Worm (Caenorhabditis elegans): ENCODE measurements around the gene C45B11.6.

Gene C45B11.6

DNA sequence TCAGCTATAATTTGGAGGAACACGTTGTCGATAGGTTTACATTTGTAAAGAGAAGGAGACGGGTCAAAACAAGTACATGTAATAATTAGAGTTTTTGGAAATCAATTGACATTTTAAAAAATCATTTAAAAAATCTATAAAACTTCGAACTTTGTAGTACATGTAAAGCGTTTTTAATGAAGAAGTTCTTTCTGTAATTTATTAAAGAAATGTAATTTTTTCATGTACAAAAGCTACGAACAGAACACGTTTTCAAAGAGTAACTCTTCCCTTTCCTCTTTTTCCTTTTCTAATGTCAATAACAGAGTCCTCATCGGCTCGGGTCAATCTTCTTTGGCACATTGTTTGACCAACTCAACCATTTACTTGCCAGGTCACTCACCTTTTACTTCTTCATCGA is at the start of gene C45B11.6:
Gene C45B11.6 (plus strand): TSS at position 301 of the 400 bp plus-strand sequence.
- no peak for TF ChIP-seq pha-4 (tag; optimal IDR thresholded peaks at IDR 0.05)
- no peak for TF ChIP-seq unc-120 (tag; optimal IDR thresholded peaks at IDR 0.05; ENCODE audit: poor library complexity, severe bottlenecking)
- TF ChIP-seq nhr-2 (tag; optimal IDR thresholded peaks at IDR 0.05) = peak; percentile 28

DNA sequence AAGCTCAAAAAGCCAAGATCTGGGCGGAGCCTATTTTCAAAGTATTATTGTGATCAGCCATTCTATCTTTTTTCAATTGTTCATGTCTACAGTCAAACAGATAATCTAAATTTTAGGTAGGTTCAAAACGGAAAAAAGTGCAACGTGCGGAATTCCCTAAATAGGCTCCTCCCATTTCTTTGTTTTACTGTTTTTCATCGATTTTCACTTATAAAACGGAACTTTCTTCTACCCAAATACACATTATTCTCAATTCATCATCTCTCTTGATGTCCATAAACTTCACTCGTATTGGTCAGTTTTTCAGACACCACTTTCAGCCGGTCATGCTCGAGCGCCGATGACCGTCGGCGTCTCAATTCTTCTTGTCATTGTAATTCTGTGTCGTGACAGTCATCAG is 45.1 kb upstream of the C45B11.6 start, which contains the start of gene F53B7.7:
Gene F53B7.7 (plus strand): TSS at position 301 of the 400 bp plus-strand sequence.
- TF ChIP-seq mab-5 (tag; optimal IDR thresholded peaks at IDR 0.05) (no peak), nhr-12 (tag; optimal IDR thresholded peaks at IDR 0.05) (no peak)

DNA sequence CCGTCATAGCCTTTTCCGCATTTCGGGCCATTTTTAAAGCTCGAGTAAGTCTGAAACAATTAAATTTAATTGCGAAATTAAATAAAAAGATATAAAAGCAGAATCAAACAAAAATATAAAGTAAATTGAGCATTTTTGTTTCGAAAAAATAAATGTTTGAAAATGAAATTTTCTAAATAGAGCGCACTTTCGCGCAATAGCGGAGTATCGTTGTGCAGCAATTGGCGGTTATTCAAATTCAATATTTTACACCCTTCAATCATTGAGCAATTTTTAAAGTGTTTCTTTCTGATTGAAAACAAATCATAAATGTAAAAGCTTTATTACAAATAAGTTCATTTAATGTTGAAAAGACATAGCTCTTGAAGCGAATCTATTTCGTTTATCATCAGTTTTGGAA is 43.2 kb upstream of the C45B11.6 start, which contains the start of gene isy-1:
Gene isy-1 (minus strand): TSS at position 50 of the 400 bp plus-strand sequence.
- TF ChIP-seq zip-8 (tag; optimal IDR thresholded peaks at IDR 0.05) = no peak
- peak; percentile 54 for TF ChIP-seq mep-1 (tag; optimal IDR thresholded peaks at IDR 0.05)
- TF ChIP-seq nhr-12 (tag; optimal IDR thresholded peaks at IDR 0.05) = no peak
- TF ChIP-seq pha-4 (tag; optimal IDR thresholded peaks at IDR 0.05) = peak; percentile 67
- TF ChIP-seq nhr-237 (tag; optimal IDR thresholded peaks at IDR 0.05) = peak; percentile 44
- peak; percentile 29 for TF ChIP-seq ceh-39 (tag; optimal IDR thresholded peaks at IDR 0.05)
- TF ChIP-seq nhr-2 (tag; optimal IDR thresholded peaks at IDR 0.05) = peak; percentile 19
- TF ChIP-seq ceh-43 (GFP tag; optimal IDR thresholded peaks at IDR 0.05) = no peak
- peak; percentile 66 for TF ChIP-seq lsy-2 (tag; optimal IDR thresholded peaks at IDR 0.05)
- TF ChIP-seq ces-1 (GFP tag; optimal IDR thresholded peaks at IDR 0.05) = peak; percentile 86

DNA sequence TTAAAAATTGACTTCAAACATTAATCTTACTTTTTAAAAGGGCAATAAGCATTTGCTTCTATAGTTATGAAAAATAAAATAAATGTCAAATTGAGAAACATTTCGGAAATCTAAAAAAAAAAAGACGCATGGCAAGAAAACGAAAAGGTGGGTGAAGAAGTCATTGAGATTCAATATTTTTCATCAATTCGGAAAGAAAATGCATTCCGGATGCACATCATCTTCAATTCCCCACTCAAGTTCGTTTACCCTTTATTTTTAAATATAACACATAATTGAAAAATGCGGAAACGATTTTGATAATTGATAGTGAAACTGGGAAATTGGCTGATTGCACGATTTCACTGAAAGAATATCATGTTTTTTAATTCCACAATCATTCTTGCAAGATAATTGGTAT is 41.4 kb upstream of the C45B11.6 start, which contains the start of gene F53B7.4:
Gene F53B7.4 (minus strand): TSS at position 101 of the 400 bp plus-strand sequence.
- no peak for TF ChIP-seq zip-8 (tag; optimal IDR thresholded peaks at IDR 0.05)
- TF ChIP-seq hlh-1 (tag; optimal IDR thresholded peaks at IDR 0.05) = no peak
- TF ChIP-seq lsy-2 (tag; optimal IDR thresholded peaks at IDR 0.05) = no peak
- no peak for TF ChIP-seq mab-5 (tag; optimal IDR thresholded peaks at IDR 0.05)
- no peak for TF ChIP-seq sem-2 (GFP tag; optimal IDR thresholded peaks at IDR 0.05)
- TF ChIP-seq unc-62 (GFP tag; optimal IDR thresholded peaks at IDR 0.05) = no peak
- TF ChIP-seq cnd-1 (tag; optimal IDR thresholded peaks at IDR 0.05) = no peak
- no peak for TF ChIP-seq unc-120 (tag; optimal IDR thresholded peaks at IDR 0.05; ENCODE audit: poor library complexity, severe bottlenecking)
- no peak for TF ChIP-seq lin-32 (GFP tag; optimal IDR thresholded peaks at IDR 0.05)
- TF ChIP-seq bed-3 (GFP tag; optimal IDR thresholded peaks at IDR 0.05) = no peak
- TF ChIP-seq elt-1 (tag; optimal IDR thresholded peaks at IDR 0.05; ENCODE audit: borderline replicate concordance, insufficient read depth) = no peak
- no peak for TF ChIP-seq mep-1 (tag; optimal IDR thresholded peaks at IDR 0.05)
- TF ChIP-seq drap-1 (GFP tag; optimal IDR thresholded peaks at IDR 0.05) = no peak
- no peak for TF ChIP-seq nhr-76 (tag; optimal IDR thresholded peaks at IDR 0.05)

DNA sequence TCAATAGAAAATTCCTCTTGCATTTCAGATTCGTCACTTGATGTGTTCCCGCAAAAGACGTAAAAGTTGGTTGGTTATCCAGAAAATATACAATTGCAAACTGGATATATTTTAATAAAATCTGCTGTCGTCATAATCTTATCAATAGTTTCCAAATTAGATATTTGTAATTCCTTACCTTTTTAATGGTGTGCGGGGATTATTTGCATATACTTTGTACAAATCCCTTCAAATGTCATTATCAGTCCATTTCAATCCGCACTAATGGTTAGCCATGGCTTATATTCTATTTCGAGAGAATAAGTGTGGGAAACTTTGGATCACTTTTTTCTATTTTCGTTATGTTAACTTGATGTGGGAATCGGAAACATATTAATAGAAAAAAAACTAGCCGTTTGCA is 39.8 kb upstream of the C45B11.6 start:
- no peak for TF ChIP-seq drap-1 (GFP tag; optimal IDR thresholded peaks at IDR 0.05)
- TF ChIP-seq ceh-39 (tag; optimal IDR thresholded peaks at IDR 0.05) = no peak
- TF ChIP-seq lin-32 (GFP tag; optimal IDR thresholded peaks at IDR 0.05) = no peak
- TF ChIP-seq mab-5 (tag; optimal IDR thresholded peaks at IDR 0.05) = no peak

DNA sequence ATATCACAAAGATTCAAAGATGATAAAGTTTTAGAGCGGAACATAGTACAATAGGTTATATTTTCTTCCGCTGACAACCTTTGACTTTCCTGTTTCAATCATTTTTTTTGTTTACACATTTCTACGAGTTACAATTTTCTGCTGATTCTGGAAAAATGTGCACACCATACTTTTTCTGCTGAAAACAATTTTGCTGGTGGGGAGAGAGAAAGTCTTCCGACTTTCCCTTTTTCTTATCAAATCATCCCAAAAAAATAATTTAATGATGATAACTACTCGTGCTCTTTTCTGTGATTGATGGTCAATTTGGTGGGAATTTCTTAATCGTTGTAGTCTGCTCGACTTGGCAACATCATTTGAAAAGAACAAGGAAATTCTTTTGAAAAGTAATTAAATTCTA is 36.2 kb upstream of the C45B11.6 start:
- TF ChIP-seq sptf-1 (tag; optimal IDR thresholded peaks at IDR 0.05) (no peak), cnd-1 (tag; optimal IDR thresholded peaks at IDR 0.05) (no peak), lsy-2 (tag; optimal IDR thresholded peaks at IDR 0.05) (no peak), M03D4.4 (tag; optimal IDR thresholded peaks at IDR 0.05) (no peak), nhr-76 (tag; optimal IDR thresholded peaks at IDR 0.05) (no peak), ham-2 (GFP tag; optimal IDR thresholded peaks at IDR 0.05) (no peak), tbx-8 (GFP tag; optimal IDR thresholded peaks at IDR 0.05) (no peak), mls-2 (tag; optimal IDR thresholded peaks at IDR 0.05) (no peak), zip-8 (tag; optimal IDR thresholded peaks at IDR 0.05) (no peak), unc-120 (tag; optimal IDR thresholded peaks at IDR 0.05; ENCODE audit: poor library complexity, severe bottlenecking) (no peak), flh-1 (GFP tag; optimal IDR thresholded peaks at IDR 0.05) (no peak)

DNA sequence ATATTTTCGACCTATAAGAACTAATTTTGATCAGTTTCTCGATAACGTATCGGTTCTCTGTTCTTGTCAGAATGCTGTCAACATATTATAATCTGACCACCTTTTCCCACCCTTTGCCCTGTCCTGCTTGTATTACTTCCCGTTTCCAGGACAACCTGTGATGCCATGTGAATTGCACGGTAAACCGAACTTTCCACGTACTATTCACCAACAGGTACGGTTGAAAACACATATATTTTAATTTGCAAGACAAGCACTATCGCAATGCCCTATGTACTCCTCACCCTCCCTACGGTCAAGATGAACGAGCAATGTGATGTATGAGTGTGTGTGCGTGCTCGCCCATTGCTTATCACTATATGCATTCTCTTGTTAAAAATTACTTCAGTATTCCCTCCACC is 34.7 kb upstream of the C45B11.6 start:
- TF ChIP-seq unc-62 (GFP tag; optimal IDR thresholded peaks at IDR 0.05) (no peak), nhr-28 (tag; optimal IDR thresholded peaks at IDR 0.05) (no peak), ceh-83 (GFP tag; optimal IDR thresholded peaks at IDR 0.05) (no peak), mls-2 (tag; optimal IDR thresholded peaks at IDR 0.05) (no peak), sem-2 (GFP tag; optimal IDR thresholded peaks at IDR 0.05) (no peak), nhr-76 (tag; optimal IDR thresholded peaks at IDR 0.05) (no peak), tbx-8 (GFP tag; optimal IDR thresholded peaks at IDR 0.05) (no peak), nhr-12 (tag; optimal IDR thresholded peaks at IDR 0.05) (no peak), cnd-1 (tag; optimal IDR thresholded peaks at IDR 0.05) (no peak), lin-13 (tag; optimal IDR thresholded peaks at IDR 0.05) (no peak), ham-2 (GFP tag; optimal IDR thresholded peaks at IDR 0.05) (no peak), sptf-1 (tag; optimal IDR thresholded peaks at IDR 0.05) (no peak), pha-4 (tag; optimal IDR thresholded peaks at IDR 0.05) (no peak), elt-3 (tag; optimal IDR thresholded peaks at IDR 0.05) (no peak), zip-8 (tag; optimal IDR thresholded peaks at IDR 0.05) (no peak), bed-3 (GFP tag; optimal IDR thresholded peaks at IDR 0.05) (no peak)

Data from whole organism, mixed stage, embryonic.